Fruit fly (Drosophila melanogaster) whole organism: Measurements from ENCODE around the gene Osi18.

Source experiments
- CG8478 ChIP-seq: fragments of >200 bp; optimal IDR thresholded peaks from 2 replicates; lab custom pipeline; 2018; ENCODE audit warnings: inconsistent platforms
- Dll ChIP-seq: fragments of >200 bp; optimal IDR thresholded peaks from 2 replicates; lab custom pipeline; 2017
- EcR ChIP-seq, 2 experiments: fragments of >200 bp; optimal IDR thresholded peaks; 2 replicates each; lab custom pipeline; 2017; ENCODE audit warnings: missing biosample characterization in 2 of 2, missing genetic modification characterization in 2 of 2, missing genetic modification reagents in 2 of 2
- pan ChIP-seq: fragments of >200 bp; optimal IDR thresholded peaks from 2 replicates; lab custom pipeline; 2017
- psq ChIP-seq: fragments of >200 bp; optimal IDR thresholded peaks from 2 replicates; lab custom pipeline; 2017
- usp ChIP-seq: fragments of >200 bp; optimal IDR thresholded peaks from 2 replicates; lab custom pipeline; 2017; ENCODE audit warnings: missing biosample characterization, missing genetic modification characterization, mixed read lengths

Osi18 gene

DNA sequence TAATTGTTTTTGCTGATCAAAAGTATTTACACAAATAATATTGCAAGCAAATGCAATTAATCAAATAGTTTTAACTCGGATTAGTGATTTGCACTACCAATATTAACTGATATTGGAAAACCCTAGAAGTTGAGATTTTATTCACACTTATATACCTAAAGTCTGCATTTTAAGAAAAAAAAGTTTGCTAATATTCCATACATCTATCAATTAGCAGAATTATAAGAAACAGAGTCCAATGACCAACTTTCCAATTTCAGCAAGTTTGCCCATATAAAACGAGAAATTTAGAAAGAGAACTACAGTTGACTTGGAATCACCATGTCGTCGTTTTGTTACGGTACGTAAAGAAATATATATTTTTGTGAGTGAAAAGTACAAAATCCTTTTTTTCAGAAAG is 23.5 kb upstream of the Osi18 start, which contains the start of gene CG46026:
Gene CG46026, plus strand, starts transcription at position 301 of the 400 bp plus-strand sequence.
- TF ChIP-seq pan (lab: Kevin White, UChicago) (no peak), CG8478 (lab: Kevin White, UChicago) (no peak), psq (lab: Kevin White, UChicago) (no peak), Dll (no peak), EcR (GFP tag; optimal IDR thresholded peaks at IDR 0.05; lab: Kevin White, UChicago) (no peak), usp (GFP tag; lab: Kevin White, UChicago) (no peak)

DNA sequence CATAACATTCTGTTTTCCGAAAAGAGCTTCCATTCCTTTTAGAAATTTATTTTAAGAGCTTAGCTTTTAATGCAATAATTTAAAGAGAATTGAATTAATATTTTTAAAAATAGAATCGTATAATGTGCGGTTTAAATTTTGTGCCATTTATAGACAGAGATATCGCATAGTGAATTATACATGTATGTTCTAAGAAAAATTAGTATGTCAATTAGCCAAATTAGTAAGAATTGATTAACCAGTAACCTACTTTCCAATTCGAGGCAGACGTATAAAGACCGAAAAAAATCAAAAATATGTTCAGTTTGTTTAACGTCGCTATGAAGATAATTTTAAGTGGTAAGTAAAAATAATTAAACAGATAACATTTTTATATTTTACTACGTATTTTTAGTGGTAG is 20.4 kb upstream of the Osi18 start, which contains the start of gene CG31560:
Gene CG31560, plus strand, starts transcription at position 301 of the 400 bp plus-strand sequence.
- TF ChIP-seq CG8478 (lab: Kevin White, UChicago) (no peak), psq (lab: Kevin White, UChicago) (no peak), Dll (no peak), pan (lab: Kevin White, UChicago) (no peak), usp (GFP tag; lab: Kevin White, UChicago) (no peak), EcR (GFP tag; optimal IDR thresholded peaks at IDR 0.05; lab: Kevin White, UChicago) (no peak)

DNA sequence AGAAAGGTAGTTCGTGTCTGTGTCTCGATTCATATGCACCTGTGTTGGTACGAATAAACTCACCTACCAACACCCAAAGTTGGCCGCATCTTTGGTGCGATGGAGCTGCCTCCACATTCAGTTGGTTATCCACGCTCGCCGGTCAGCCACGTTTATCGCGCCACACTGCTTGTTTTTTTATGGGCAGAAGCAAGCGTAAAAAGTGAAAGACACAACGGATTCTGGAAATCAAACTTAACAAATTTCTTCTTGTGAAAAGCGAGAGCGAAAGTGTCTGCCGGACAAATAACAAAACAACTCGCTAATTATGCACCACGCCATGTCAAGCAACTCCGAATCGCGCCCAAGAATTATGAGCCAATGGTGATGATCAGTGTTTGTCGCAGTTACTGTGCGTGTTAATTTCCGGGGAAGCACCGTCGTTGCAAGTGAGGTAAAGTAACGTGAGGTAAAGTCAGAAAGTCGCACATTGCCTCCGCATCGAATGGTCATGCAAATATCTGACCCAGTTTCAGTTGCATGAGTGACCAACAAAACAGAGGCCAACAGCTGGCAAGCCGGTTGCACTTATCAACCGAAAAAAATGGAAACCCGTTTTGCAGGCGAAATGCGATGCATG is 18.3 kb upstream of the Osi18 start, which contains the start of gene Osi17:
Gene Osi17, plus strand, starts transcription at position 132 of the 619 bp plus-strand sequence.
- TF ChIP-seq Dll (no peak), psq (lab: Kevin White, UChicago) (no peak), usp (GFP tag; lab: Kevin White, UChicago) (no peak), CG8478 (lab: Kevin White, UChicago) (no peak), EcR (GFP tag; optimal IDR thresholded peaks at IDR 0.05; lab: Kevin White, UChicago) (no peak), pan (lab: Kevin White, UChicago) (no peak)

DNA sequence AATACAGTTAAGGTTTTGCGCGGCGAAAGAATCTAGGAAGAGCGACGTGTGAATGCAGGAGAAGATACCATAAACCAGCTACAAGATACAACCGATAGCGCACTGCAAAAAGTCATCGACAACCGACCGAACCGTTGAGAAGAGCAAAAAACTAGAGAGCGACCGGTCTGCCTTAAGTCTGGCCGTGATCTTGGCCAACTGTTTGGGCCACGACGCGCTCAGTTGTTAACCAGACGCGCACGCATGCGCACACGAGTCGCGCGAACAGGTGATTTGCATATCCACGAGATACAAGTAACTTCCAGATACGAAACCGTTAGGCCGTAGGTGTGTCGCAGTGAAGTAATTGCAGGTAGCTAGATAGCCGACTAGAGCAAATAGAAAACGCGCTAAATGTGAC is 15.0 kb upstream of the Osi18 start:
- TF ChIP-seq usp (GFP tag; lab: Kevin White, UChicago) = no peak
- no peak for TF ChIP-seq psq (lab: Kevin White, UChicago)
- TF ChIP-seq CG8478 (lab: Kevin White, UChicago) = no peak
- TF ChIP-seq EcR (GFP tag; optimal IDR thresholded peaks at IDR 0.05; lab: Kevin White, UChicago) = no peak
- no peak for TF ChIP-seq Dll
- no peak for TF ChIP-seq pan (lab: Kevin White, UChicago)

DNA sequence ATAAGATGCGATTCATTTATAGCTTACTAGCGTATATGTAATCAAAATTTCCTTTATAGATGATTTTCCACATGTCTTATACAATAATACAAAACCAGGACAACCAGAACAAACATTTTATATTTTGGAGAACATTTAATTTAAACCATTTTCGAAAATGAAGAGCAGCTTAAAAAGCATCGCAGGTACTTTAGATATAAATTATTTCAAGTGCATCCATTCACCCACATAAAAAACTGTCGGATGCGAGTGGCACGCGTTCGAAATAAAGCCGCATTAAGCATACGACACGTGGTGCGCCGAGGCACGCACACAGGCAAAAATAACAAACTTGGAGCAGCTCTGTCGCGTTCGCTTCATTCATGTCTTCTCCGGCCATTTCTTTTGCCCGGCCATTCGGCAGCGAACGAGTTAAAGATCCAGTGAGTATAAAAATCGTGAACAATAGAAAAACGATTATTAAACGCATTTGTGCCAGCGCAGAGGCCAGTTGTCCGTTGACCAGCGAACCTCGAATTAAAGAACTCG is 4.9 kb downstream of the Osi18 start, which contains the start of gene Osi19:
Gene Osi19, plus strand, starts transcription at position 457 of the 528 bp plus-strand sequence.
- no peak for TF ChIP-seq pan (lab: Kevin White, UChicago)
- TF ChIP-seq usp (GFP tag; lab: Kevin White, UChicago) = no peak
- no peak for TF ChIP-seq psq (lab: Kevin White, UChicago)
- TF ChIP-seq CG8478 (lab: Kevin White, UChicago) = no peak
- TF ChIP-seq Dll = no peak
- TF ChIP-seq EcR (GFP tag; optimal IDR thresholded peaks at IDR 0.05; lab: Kevin White, UChicago) = no peak

DNA sequence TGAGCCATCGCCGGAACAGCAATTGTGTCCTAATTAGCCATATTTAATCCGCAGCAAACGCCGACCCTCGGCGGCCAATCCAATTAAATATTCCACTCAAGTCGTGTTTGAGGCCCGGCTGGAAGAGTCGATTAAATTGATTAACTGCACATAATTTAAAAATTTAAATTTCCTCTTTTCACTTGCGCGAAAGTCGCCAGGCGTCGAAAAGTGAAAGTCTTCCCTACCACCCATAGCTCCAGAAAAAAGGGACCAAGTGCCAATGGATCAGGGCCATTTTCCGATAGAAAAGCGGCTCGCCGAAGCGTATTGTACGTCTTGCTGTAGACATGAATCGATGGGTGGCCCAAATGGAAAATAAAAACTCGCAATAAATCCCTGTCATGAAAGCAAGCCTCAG is 7.3 kb downstream of the Osi18 start:
- TF ChIP-seq EcR (GFP tag; optimal IDR thresholded peaks at IDR 0.05; lab: Kevin White, UChicago) (no peak), pan (lab: Kevin White, UChicago) (no peak), usp (GFP tag; lab: Kevin White, UChicago) (no peak), Dll (no peak), psq (lab: Kevin White, UChicago) (no peak), CG8478 (lab: Kevin White, UChicago) (no peak)

DNA sequence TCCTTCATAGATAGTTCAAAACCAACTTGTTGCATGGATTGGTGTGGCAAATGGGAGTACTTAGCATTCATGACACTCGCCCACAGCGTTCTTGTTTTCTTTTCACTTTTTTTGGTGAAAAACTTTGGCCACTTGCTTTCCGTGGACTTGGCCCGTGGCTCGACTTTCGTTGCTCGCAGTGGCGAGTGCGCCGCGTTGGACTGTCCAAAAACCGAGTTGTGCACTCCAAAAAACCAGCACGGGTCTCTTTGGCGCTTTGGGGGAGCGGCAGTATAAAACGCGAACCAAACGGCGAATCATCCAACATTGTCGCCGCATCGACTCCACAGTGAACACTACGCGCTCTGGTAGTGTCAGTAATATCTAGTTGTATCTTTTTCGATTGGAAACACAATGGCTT is 9.7 kb downstream of the Osi18 start, which contains the start of gene Osi20:
Gene Osi20, plus strand, starts transcription at position 301 of the 400 bp plus-strand sequence.
- TF ChIP-seq EcR (GFP tag; optimal IDR thresholded peaks at IDR 0.05; lab: Kevin White, UChicago) (no peak), pan (lab: Kevin White, UChicago) (no peak), psq (lab: Kevin White, UChicago) (no peak), CG8478 (lab: Kevin White, UChicago) (no peak), usp (GFP tag; lab: Kevin White, UChicago) (no peak), Dll (no peak)

DNA sequence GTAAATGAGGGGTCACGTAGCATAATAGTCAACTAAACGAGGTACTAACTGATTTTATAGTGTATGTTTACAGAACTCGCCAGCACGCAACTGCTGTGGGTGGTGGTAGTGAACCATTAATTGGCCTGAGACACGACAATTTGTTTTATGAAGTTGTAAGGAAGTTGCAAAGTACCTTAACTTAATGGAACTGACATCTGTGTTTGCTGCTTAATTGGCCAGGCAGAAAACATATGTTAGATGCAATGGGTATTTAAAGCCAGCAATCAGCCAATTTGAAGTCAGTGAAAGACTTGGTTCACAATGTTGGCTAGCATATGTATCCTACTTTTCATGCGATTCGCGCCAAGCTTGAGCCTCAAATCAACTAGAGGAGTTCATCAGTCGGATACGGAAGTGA is 11.6 kb downstream of the Osi18 start, which contains the start of gene CG17917:
Gene CG17917, plus strand, starts transcription at position 301 of the 400 bp plus-strand sequence.
- no peak for TF ChIP-seq EcR (GFP tag; optimal IDR thresholded peaks at IDR 0.05; lab: Kevin White, UChicago)
- TF ChIP-seq pan (lab: Kevin White, UChicago) = no peak

DNA sequence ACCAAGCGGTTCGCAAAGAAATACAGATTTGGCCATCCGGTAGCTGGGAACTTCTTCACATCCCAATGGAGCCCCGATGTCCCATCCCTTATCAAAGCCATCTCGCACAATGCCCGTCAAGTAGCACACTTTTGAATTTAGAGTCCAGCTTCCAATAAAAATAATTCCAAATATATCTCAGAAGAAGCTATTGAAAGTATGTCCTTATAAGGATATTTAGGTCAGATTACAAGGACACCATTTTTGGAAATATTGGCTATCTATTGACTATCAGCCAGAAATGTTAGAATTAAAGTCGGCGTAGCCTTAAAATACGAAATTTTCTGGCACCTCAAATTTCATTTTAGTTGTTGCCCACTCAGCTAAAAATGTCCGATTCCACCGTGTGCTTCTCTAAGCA is 12.7 kb downstream of the Osi18 start, which contains the start of gene CG10298:
Gene CG10298, plus strand, starts transcription at position 301 of the 400 bp plus-strand sequence.
- TF ChIP-seq pan (lab: Kevin White, UChicago) (no peak), CG8478 (lab: Kevin White, UChicago) (no peak), psq (lab: Kevin White, UChicago) (no peak), usp (GFP tag; lab: Kevin White, UChicago) (no peak), EcR (GFP tag; optimal IDR thresholded peaks at IDR 0.05; lab: Kevin White, UChicago) (no peak), Dll (no peak)

DNA sequence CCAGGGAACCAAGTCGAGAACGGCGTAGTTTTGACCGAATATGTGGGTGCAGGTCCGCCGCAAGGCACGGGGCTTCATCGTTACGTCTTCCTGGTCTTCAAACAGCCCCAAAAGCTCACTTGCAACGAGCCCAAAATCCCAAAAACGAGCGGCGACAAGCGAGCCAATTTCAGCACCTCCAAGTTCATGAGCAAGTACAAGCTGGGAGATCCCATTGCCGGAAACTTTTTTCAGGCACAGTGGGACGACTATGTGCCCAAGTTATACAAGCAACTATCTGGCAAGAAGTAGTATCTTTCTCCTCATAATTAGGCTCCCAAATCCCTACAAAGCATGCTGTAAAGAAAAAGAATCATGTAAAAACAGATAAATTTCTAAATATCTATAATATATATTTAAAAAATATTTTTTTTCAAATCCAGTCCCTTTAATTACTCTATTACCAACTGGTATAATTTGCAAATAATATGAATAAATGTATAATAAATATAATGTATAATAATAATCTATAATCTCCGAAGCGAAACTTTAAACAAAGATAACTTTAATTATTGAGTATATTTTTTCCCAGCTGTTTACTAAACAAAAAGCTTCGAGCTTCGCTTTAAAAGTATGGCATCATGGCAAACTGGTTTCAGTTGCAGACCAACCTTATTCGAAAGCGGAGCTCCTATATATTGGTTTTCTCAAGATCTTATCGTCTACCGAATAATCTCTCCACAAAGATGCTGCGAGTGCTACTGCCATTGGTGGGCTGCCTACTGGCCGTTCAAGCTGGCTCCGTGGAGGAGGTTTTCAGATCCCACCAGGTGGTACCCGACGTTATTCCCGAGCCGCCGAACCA is 13.6 kb downstream of the Osi18 start, which contains the start of gene CG17919:
Gene CG17919, plus strand, starts transcription at position 634 of the 844 bp plus-strand sequence.
- no peak for TF ChIP-seq usp (GFP tag; lab: Kevin White, UChicago)
- TF ChIP-seq Dll = no peak
- no peak for TF ChIP-seq pan (lab: Kevin White, UChicago)
- no peak for TF ChIP-seq psq (lab: Kevin White, UChicago)
- TF ChIP-seq EcR (GFP tag; optimal IDR thresholded peaks at IDR 0.05; lab: Kevin White, UChicago) = no peak
- no peak for TF ChIP-seq CG8478 (lab: Kevin White, UChicago)

DNA sequence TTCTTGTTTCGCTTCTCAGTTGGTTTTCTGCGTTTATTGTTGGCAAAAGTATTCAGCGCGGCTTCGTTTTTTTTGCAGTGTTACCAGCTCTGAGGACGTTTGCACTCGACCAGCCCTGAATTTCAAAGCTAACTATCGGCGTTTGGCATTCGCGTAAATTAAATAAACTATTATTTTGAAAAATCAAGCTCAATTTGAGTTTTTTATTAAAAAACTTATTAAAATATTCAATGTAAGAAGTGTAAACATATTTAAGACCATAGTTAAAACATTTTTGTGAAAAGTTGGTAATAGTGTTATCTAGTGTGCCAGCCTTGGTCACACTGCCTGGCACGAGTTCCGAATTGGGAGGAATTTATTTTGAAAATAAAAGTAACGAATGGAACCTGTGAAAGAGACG is 15.8 kb downstream of the Osi18 start, which contains the start of the genes SmD2 and CG18048:
Gene SmD2, minus strand, starts transcription at position 98 of the 400 bp plus-strand sequence.
Gene CG18048, plus strand, starts transcription at position 298 of the 400 bp plus-strand sequence.
- TF ChIP-seq CG8478 (lab: Kevin White, UChicago) (no peak), psq (lab: Kevin White, UChicago) (no peak), Dll (no peak), pan (lab: Kevin White, UChicago) (no peak), EcR (GFP tag; optimal IDR thresholded peaks at IDR 0.05; lab: Kevin White, UChicago) (no peak), usp (GFP tag; lab: Kevin White, UChicago) (no peak)
